Worm (Caenorhabditis elegans) whole organism, early embryonic: Measurements from ENCODE around the gene fbxa-4.

Experiments
- B0310.2 ChIP-seq: sonication (generic microtip); optimal IDR thresholded peaks from 2 replicates; lab custom pipeline; 2016; ENCODE audit warnings: mild to moderate bottlenecking, missing genetic modification characterization, missing compliant biosample characterization
- aly-1 ChIP-seq: sonication (generic microtip); optimal IDR thresholded peaks from 2 replicates; lab custom pipeline; 2016; ENCODE audit warnings: missing genetic modification characterization, missing compliant biosample characterization
- ama-1 ChIP-seq: fragments of 150-350 bp; optimal IDR thresholded peaks from 2 replicates; lab custom pipeline; 2014
- ets-7 ChIP-seq: sonication (generic microtip); optimal IDR thresholded peaks from 2 replicates; lab custom pipeline; 2016; ENCODE audit warnings: missing genotype, missing genetic modification characterization, missing compliant biosample characterization
- flt-1 ChIP-seq: fragments of 200-800 bp; sonication (Bioruptor generic); IDR thresholded peaks from 2 replicates; pipeline ENCODE4 v1.3.6; 2022; ENCODE audit warnings: missing genetic modification characterization, missing compliant biosample characterization
- hnd-1 ChIP-seq: sonication (generic microtip); optimal IDR thresholded peaks from 2 replicates; lab custom pipeline; 2016; ENCODE audit warnings: missing genetic modification characterization, missing compliant biosample characterization
- pes-1 ChIP-seq: fragments of 200-800 bp; sonication (Bioruptor generic); IDR thresholded peaks from 2 replicates; pipeline ENCODE4 v1.3.6; 2022; ENCODE audit warnings: missing genetic modification reagents, missing genetic modification characterization, missing compliant biosample characterization
- tbx-37 ChIP-seq: fragments of 200-800 bp; sonication (Bioruptor generic); conservative IDR thresholded peaks from 2 replicates; pipeline ENCODE4 v1.3.6; 2022; ENCODE audit warnings: missing genetic modification reagents, missing genetic modification characterization, missing compliant biosample characterization

DNA sequence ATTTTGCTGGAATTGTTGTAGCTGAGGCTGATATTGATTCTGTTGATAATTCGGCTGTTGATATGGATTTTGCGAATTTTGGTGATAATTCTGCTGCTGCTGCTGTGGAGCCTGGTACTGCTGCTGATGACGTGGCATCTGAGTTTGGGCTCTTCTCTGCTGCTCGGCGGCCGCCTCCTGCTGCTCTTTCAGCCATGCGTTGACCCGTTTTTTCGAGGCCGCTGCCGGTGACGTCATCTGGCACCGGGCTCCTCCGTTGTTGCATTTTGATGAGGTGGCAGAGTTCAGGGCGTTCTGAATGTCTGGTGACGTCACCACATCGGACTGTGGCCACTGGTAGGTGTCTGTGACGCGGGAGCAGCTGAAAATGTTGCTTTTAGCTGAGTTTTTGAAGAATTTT is 41.6 kb upstream of the fbxa-4 start:
- no peak for TF ChIP-seq ama-1 (lab: Kevin White, UChicago)
- TF ChIP-seq flt-1 = no peak
- TF ChIP-seq ets-7 (tag; lab: Kevin White, UChicago) = no peak
- TF ChIP-seq tbx-37 (GFP tag; lab: Robert Waterston, UW) = no peak
- no peak for TF ChIP-seq aly-1 (tag; lab: Kevin White, UChicago)
- no peak for TF ChIP-seq hnd-1
- TF ChIP-seq B0310.2 = no peak
- no peak for TF ChIP-seq pes-1 (GFP tag; lab: Robert Waterston, UW)
